Worm (Caenorhabditis elegans) whole organism, L4 larva: ENCODE data around the gene D1086.19.

Source experiments
- F49E8.2 ChIP-seq: sonication (generic microtip); optimal IDR thresholded peaks from 2 replicates; lab custom pipeline; 2016; ENCODE audit warnings: missing compliant biosample characterization, mild to moderate bottlenecking, missing genetic modification characterization, borderline replicate concordance
- Y5F2A.4 ChIP-seq: fragments of 200-800 bp; sonication (Bioruptor generic); optimal IDR thresholded peaks from 2 replicates; lab custom pipeline; 2018; ENCODE audit warnings: mild to moderate bottlenecking, missing genetic modification characterization, missing compliant biosample characterization
- Y75B8A.6 ChIP-seq: fragments of 200-800 bp; sonication (Bioruptor generic); IDR thresholded peaks from 2 replicates; pipeline ENCODE4 v1.3.6; 2022; ENCODE audit warnings: missing genetic modification reagents, missing genetic modification characterization, missing compliant biosample characterization
- ZK546.5 ChIP-seq, 2 experiments: sonication (generic microtip); optimal IDR thresholded peaks; 2 replicates each; lab custom pipeline; 2017; ENCODE audit warnings: missing biosample characterization in 2 of 2, missing genetic modification characterization in 2 of 2
- aha-1 ChIP-seq: fragments of 150-350 bp; peaks from one replicate; lab custom pipeline; 2014; ENCODE audit warnings: missing biosample characterization, missing genetic modification characterization
- ama-1 ChIP-seq: fragments of 150-350 bp; optimal IDR thresholded peaks from 2 replicates; lab custom pipeline; 2014; ENCODE audit warnings: inconsistent platforms, mixed read lengths
- attf-4 ChIP-seq: sonication (generic microtip); optimal IDR thresholded peaks from 3 replicates; lab custom pipeline; 2017; ENCODE audit warnings: missing biosample characterization, missing genetic modification characterization
- ceh-28 ChIP-seq: fragments of 150-350 bp; optimal IDR thresholded peaks from 2 replicates; lab custom pipeline; 2014; ENCODE audit warnings: missing biosample characterization, missing genetic modification reagents, missing genetic modification characterization
- ceh-44 ChIP-seq: fragments of 200-800 bp; sonication (Bioruptor generic); IDR thresholded peaks from 2 replicates; pipeline ENCODE4 v1.3.6; 2022; ENCODE audit warnings: missing genetic modification reagents, missing genetic modification characterization, missing compliant biosample characterization
- ceh-82 ChIP-seq: sonication (generic microtip); optimal IDR thresholded peaks from 2 replicates; lab custom pipeline; 2017; ENCODE audit warnings: missing biosample characterization, missing genetic modification characterization
- daf-16 ChIP-seq, 3 experiments: sonication (generic microtip); optimal IDR thresholded peaks; 2 replicates each; lab custom pipeline; 2016 to 2017; ENCODE audit warnings: missing genetic modification characterization in 3 of 3, missing genetic modification reagents in 3 of 3, mild to moderate bottlenecking in 2 of 3, missing compliant biosample characterization in 2 of 3, missing biosample characterization in 1 of 3, moderate library complexity in 1 of 3
- dmd-6 ChIP-seq: fragments of 200-800 bp; sonication (Bioruptor generic); IDR thresholded peaks from 2 replicates; pipeline ENCODE4 v1.3.6; 2022; ENCODE audit warnings: missing genetic modification reagents, missing genetic modification characterization, missing compliant biosample characterization
- dpl-1 ChIP-seq: fragments of 150-350 bp; optimal IDR thresholded peaks from 2 replicates; lab custom pipeline; 2014; ENCODE audit warnings: missing biosample characterization, missing genetic modification reagents, missing genetic modification characterization
- egl-43 ChIP-seq: fragments of 200-800 bp; sonication (Bioruptor generic); IDR thresholded peaks from 2 replicates; pipeline ENCODE4 v1.3.6; 2022; ENCODE audit warnings: missing genetic modification reagents, missing genetic modification characterization, missing compliant biosample characterization
- fkh-10 ChIP-seq: fragments of 150-350 bp; optimal IDR thresholded peaks from 2 replicates; lab custom pipeline; 2014; ENCODE audit warnings: missing biosample characterization, missing genetic modification reagents, missing genetic modification characterization
- fos-1 ChIP-seq: fragments of 150-350 bp; optimal IDR thresholded peaks from 2 replicates; lab custom pipeline; 2014; ENCODE audit warnings: missing biosample characterization, missing genetic modification characterization
- hlh-11 ChIP-seq: fragments of 200-800 bp; sonication (Bioruptor generic); optimal IDR thresholded peaks from 2 replicates; lab custom pipeline; 2018; ENCODE audit warnings: mild to moderate bottlenecking, missing genetic modification characterization, missing compliant biosample characterization
- hmg-1.1 ChIP-seq: fragments of 200-800 bp; sonication (Bioruptor generic); IDR thresholded peaks from 2 replicates; pipeline ENCODE4 v1.3.6; 2022; ENCODE audit warnings: missing genetic modification reagents, missing genetic modification characterization, missing compliant biosample characterization
- jun-1 ChIP-seq: fragments of 150-350 bp; optimal IDR thresholded peaks from 2 replicates; lab custom pipeline; 2014; ENCODE audit warnings: missing biosample characterization, missing genetic modification reagents, missing genetic modification characterization
- lin-15B ChIP-seq: fragments of 150-350 bp; sonication (generic microtip); optimal IDR thresholded peaks from 3 replicates; lab custom pipeline; 2014; ENCODE audit warnings: missing biosample characterization, missing genetic modification characterization
- lin-29 ChIP-seq: fragments of 200-800 bp; sonication (Bioruptor generic); IDR thresholded peaks from 2 replicates; pipeline ENCODE4 v1.3.6; 2022; ENCODE audit warnings: missing genetic modification reagents, missing genetic modification characterization, missing compliant biosample characterization
- madf-9 ChIP-seq: fragments of 200-800 bp; sonication (Bioruptor generic); conservative IDR thresholded peaks from 2 replicates; pipeline ENCODE4 v1.3.6; 2022; ENCODE audit warnings: missing genetic modification reagents, missing genetic modification characterization, missing compliant biosample characterization
- mdl-1 ChIP-seq, 2 experiments: fragments of 150-350 bp in 1 of 2; sonication (generic microtip) in 1 of 2; optimal IDR thresholded peaks; 2 replicates each; lab custom pipeline; 2014 to 2017; ENCODE audit warnings: missing biosample characterization in 2 of 2, missing genetic modification characterization in 2 of 2
- mep-1 ChIP-seq: fragments of 150-350 bp; sonication (generic microtip); optimal IDR thresholded peaks from 3 replicates; lab custom pipeline; 2014; ENCODE audit warnings: missing biosample characterization, missing genetic modification characterization
- mes-2 ChIP-seq: sonication (generic microtip); optimal IDR thresholded peaks from 2 replicates; lab custom pipeline; 2016; ENCODE audit warnings: missing genotype, mild to moderate bottlenecking, missing genetic modification characterization, missing compliant biosample characterization; ENCODE audit not compliant: poor library complexity, severe bottlenecking
- nhr-111 ChIP-seq: fragments of 200-800 bp; sonication (Bioruptor generic); optimal IDR thresholded peaks from 2 replicates; lab custom pipeline; 2018; ENCODE audit warnings: mild to moderate bottlenecking, missing genetic modification characterization, missing compliant biosample characterization
- nhr-237 ChIP-seq: sonication (generic microtip); optimal IDR thresholded peaks from 2 replicates; lab custom pipeline; 2017; ENCODE audit warnings: missing biosample characterization, missing genetic modification characterization
- nhr-25 ChIP-seq: sonication (generic microtip); optimal IDR thresholded peaks from 2 replicates; lab custom pipeline; 2017; ENCODE audit warnings: missing genetic modification characterization, mild to moderate bottlenecking, missing compliant biosample characterization, antibody characterized with exemption, moderate library complexity, borderline replicate concordance; ENCODE audit not compliant: insufficient read depth
- nhr-28 ChIP-seq: fragments of 150-350 bp; optimal IDR thresholded peaks from 2 replicates; lab custom pipeline; 2014; ENCODE audit warnings: missing biosample characterization, missing genetic modification characterization
- nhr-48 ChIP-seq: sonication (generic microtip); optimal IDR thresholded peaks from 2 replicates; lab custom pipeline; 2016; ENCODE audit warnings: mild to moderate bottlenecking, missing genetic modification characterization, missing compliant biosample characterization
- nhr-6 ChIP-seq: fragments of 150-350 bp; optimal IDR thresholded peaks from 2 replicates; lab custom pipeline; 2014; ENCODE audit warnings: missing biosample characterization, missing genetic modification characterization
- nhr-76 ChIP-seq: fragments of 150-350 bp; optimal IDR thresholded peaks from 2 replicates; lab custom pipeline; 2014; ENCODE audit warnings: missing biosample characterization, missing genetic modification characterization
- nhr-77 ChIP-seq: fragments of 150-350 bp; optimal IDR thresholded peaks from 2 replicates; lab custom pipeline; 2014; ENCODE audit warnings: missing biosample characterization, missing genetic modification characterization
- php-3 ChIP-seq: fragments of 200-800 bp; sonication (Bioruptor generic); IDR thresholded peaks from 2 replicates; pipeline ENCODE4 v1.3.6; 2022; ENCODE audit warnings: missing genetic modification reagents, missing genetic modification characterization, missing compliant biosample characterization
- rbr-2 ChIP-seq: sonication (generic microtip); optimal IDR thresholded peaks from 2 replicates; lab custom pipeline; 2016; ENCODE audit warnings: missing genotype, missing genetic modification characterization, missing compliant biosample characterization
- saeg-2 ChIP-seq: fragments of 200-800 bp; sonication (Bioruptor generic); IDR thresholded peaks from 2 replicates; pipeline ENCODE4 v1.3.6; 2022; ENCODE audit warnings: missing genetic modification reagents, missing genetic modification characterization, missing compliant biosample characterization
- sdz-12 ChIP-seq: fragments of 200-800 bp; sonication (Bioruptor generic); optimal IDR thresholded peaks from 2 replicates; lab custom pipeline; 2018; ENCODE audit warnings: mild to moderate bottlenecking, missing genetic modification characterization, missing compliant biosample characterization
- skn-1 ChIP-seq: fragments of 150-350 bp; optimal IDR thresholded peaks from 2 replicates; lab custom pipeline; 2014; ENCODE audit warnings: missing biosample characterization, missing genetic modification characterization
- spr-1 ChIP-seq: sonication (generic microtip); optimal IDR thresholded peaks from 2 replicates; lab custom pipeline; 2016; ENCODE audit warnings: mild to moderate bottlenecking, missing genetic modification characterization, missing compliant biosample characterization
- unc-39 ChIP-seq: sonication (generic microtip); optimal IDR thresholded peaks from 2 replicates; lab custom pipeline; 2017; ENCODE audit warnings: missing biosample characterization, missing genetic modification characterization
- unc-62 ChIP-seq, 3 experiments: fragments of 150-350 bp in 1 of 3; sonication (generic microtip); optimal IDR thresholded peaks in 2 of 3; peaks in 1 of 3; 1 replicate in 1 of 3; 2 replicates in 2 of 3; lab custom pipeline; 2014 to 2017; ENCODE audit warnings: missing biosample characterization in 3 of 3, missing genetic modification characterization in 3 of 3, missing genetic modification reagents in 3 of 3, missing genotype in 1 of 3
- zip-11 ChIP-seq: fragments of 200-800 bp; sonication (Bioruptor generic); IDR thresholded peaks from 2 replicates; pipeline ENCODE4 v1.3.6; 2022; ENCODE audit warnings: missing genetic modification characterization, missing compliant biosample characterization

Gene D1086.19

ce11 chrV:14127834-14128233 lies 39.7 kb downstream of the D1086.19 start:
- TF ChIP-seq nhr-28 (tag; lab: Kevin White, UChicago) (no peak), ceh-82 (tag; lab: Kevin White, UChicago) (no peak), unc-39 (no peak), madf-9 (no peak), hmg-1.1 (GFP tag; lab: Robert Waterston, UW) (0 out of 2 replicates have a peak, but pooled peaks have one; percentile 28), skn-1 (tag; lab: Kevin White, UChicago) (no peak), php-3 (GFP tag; lab: Robert Waterston, UW) (no peak), ZK546.5 (tag; optimal IDR thresholded peaks at IDR 0.05; lab: Kevin White, UChicago) (no peak), sdz-12 (GFP tag; lab: Kevin White, UChicago) (no peak), egl-43 (GFP tag; lab: Robert Waterston, UW) (no peak), hlh-11 (tag; lab: Kevin White, UChicago) (peak; percentile 19), daf-16 (GFP tag; optimal IDR thresholded peaks at IDR 0.05; lab: Kevin White, UChicago) (no peak), daf-16 (tag; optimal IDR thresholded peaks at IDR 0.05; lab: Kevin White, UChicago) (peak; percentile 27), lin-29 (no peak), nhr-6 (tag; lab: Kevin White, UChicago) (peak; percentile 53), fos-1 (tag; lab: Kevin White, UChicago) (no peak), spr-1 (no peak), nhr-77 (no peak), rbr-2 (tag; lab: Kevin White, UChicago) (peak; percentile 6), mes-2 (tag; lab: Kevin White, UChicago) (no peak), mep-1 (tag; lab: Kevin White, UChicago) (peak; percentile 32), F49E8.2 (no peak), ceh-44 (GFP tag; lab: Robert Waterston, UW) (no peak), dpl-1 (GFP tag; lab: Kevin White, UChicago) (no peak), ceh-28 (tag; lab: Kevin White, UChicago) (no peak), fkh-10 (no peak), lin-15B (no peak), mdl-1 (tag; optimal IDR thresholded peaks at IDR 0.05; lab: Kevin White, UChicago) (no peak)

ce11 chrV:14128858-14129257 lies 40.7 kb downstream of the D1086.19 start:
- peak; percentile 97 for TF ChIP-seq aha-1
- TF ChIP-seq saeg-2 (GFP tag; lab: Robert Waterston, UW) = no peak
- TF ChIP-seq unc-62 (GFP tag; optimal IDR thresholded peaks at IDR 0.05 in 1 of 2; lab: Kevin White, UChicago) = peak in 1 of 2 experiments; percentile 45
- TF ChIP-seq unc-62 (tag; optimal IDR thresholded peaks at IDR 0.05; lab: Kevin White, UChicago) = no peak
- TF ChIP-seq, all 104 proteins: peak for 2

DNA sequence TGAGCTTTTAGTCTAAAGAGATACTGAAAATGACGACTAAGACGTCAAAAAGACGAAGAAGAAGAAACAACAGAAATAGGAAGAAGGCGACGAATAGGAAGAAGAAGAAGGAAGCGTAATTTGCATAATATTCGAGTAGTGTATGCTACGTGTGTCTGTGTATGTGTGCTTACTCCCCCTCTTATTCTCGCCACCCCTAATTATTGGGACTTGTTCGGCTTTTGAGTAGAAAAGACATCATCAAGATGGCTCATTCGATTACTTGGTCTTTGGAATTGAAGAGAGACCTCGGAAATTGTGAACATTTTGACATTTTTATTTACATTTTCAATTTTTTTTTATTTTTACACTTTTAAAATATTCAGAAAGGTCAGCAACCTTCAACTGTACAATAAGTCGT lies 42.1 kb downstream of the D1086.19 start:
- TF ChIP-seq unc-62 (GFP tag; optimal IDR thresholded peaks at IDR 0.05 in 1 of 2; lab: Kevin White, UChicago) = peak in 1 of 2 experiments; percentile 57
- TF ChIP-seq unc-62 (tag; optimal IDR thresholded peaks at IDR 0.05; lab: Kevin White, UChicago) = no peak
- TF ChIP-seq nhr-237 (tag; lab: Kevin White, UChicago) = no peak
- TF ChIP-seq, all 104 proteins: peak for 1

- TF ChIP-seq ceh-44 (GFP tag; lab: Robert Waterston, UW) (no peak), ceh-28 (tag; lab: Kevin White, UChicago) (peak; percentile 2), nhr-76 (tag; lab: Kevin White, UChicago) (no peak), jun-1 (tag; lab: Kevin White, UChicago) (no peak), nhr-111 (GFP tag; lab: Kevin White, UChicago) (no peak), unc-62 (GFP tag; optimal IDR thresholded peaks at IDR 0.05 in 1 of 2; lab: Kevin White, UChicago) (no peak), unc-62 (tag; optimal IDR thresholded peaks at IDR 0.05; lab: Kevin White, UChicago) (no peak), mes-2 (tag; lab: Kevin White, UChicago) (peak; percentile 53), fos-1 (tag; lab: Kevin White, UChicago) (no peak), saeg-2 (GFP tag; lab: Robert Waterston, UW) (no peak), Y75B8A.6 (GFP tag; lab: Robert Waterston, UW) (no peak), attf-4 (tag; lab: Kevin White, UChicago) (no peak), nhr-28 (tag; lab: Kevin White, UChicago) (peak; percentile 29), hlh-11 (tag; lab: Kevin White, UChicago) (peak; percentile 5), Y5F2A.4 (GFP tag; lab: Kevin White, UChicago) (no peak), dmd-6 (GFP tag; lab: Robert Waterston, UW) (peak; percentile 43), skn-1 (tag; lab: Kevin White, UChicago) (no peak), dpl-1 (GFP tag; lab: Kevin White, UChicago) (peak; percentile 14), zip-11 (GFP tag; lab: Robert Waterston, UW) (no peak), daf-16 (GFP tag; optimal IDR thresholded peaks at IDR 0.05; lab: Kevin White, UChicago) (no peak), daf-16 (tag; optimal IDR thresholded peaks at IDR 0.05; lab: Kevin White, UChicago) (peak; percentile 60), nhr-25 (tag; lab: Kevin White, UChicago) (no peak), ama-1 (lab: Kevin White, UChicago) (no peak), nhr-48 (tag; lab: Kevin White, UChicago) (no peak)
Observed at ce11 chrV:14133002-14133763, 45.0 kb downstream of the D1086.19 start.
